Worm (Caenorhabditis elegans) whole organism, early embryonic: ENCODE measurements around the gene srxa-15.

Source experiments
- B0310.2 ChIP-seq: sonication (generic microtip); optimal IDR thresholded peaks from 2 replicates; lab custom pipeline; 2016; ENCODE audit warnings: mild to moderate bottlenecking, missing genetic modification characterization, missing compliant biosample characterization
- F13C5.2 ChIP-seq: sonication (generic microtip); optimal IDR thresholded peaks from 2 replicates; lab custom pipeline; 2017; ENCODE audit warnings: mild to moderate bottlenecking, missing genetic modification characterization, inconsistent platforms, missing compliant biosample characterization
- aly-1 ChIP-seq: sonication (generic microtip); optimal IDR thresholded peaks from 2 replicates; lab custom pipeline; 2016; ENCODE audit warnings: missing genetic modification characterization, missing compliant biosample characterization
- ama-1 ChIP-seq: fragments of 150-350 bp; optimal IDR thresholded peaks from 2 replicates; lab custom pipeline; 2014
- ceh-13 ChIP-seq: fragments of 200-800 bp; sonication (Bioruptor generic); optimal IDR thresholded peaks from 2 replicates; lab custom pipeline; 2018; ENCODE audit warnings: mild to moderate bottlenecking, missing genetic modification characterization, missing compliant biosample characterization
- ceh-36 ChIP-seq: sonication (generic microtip); optimal IDR thresholded peaks from 2 replicates; lab custom pipeline; 2016; ENCODE audit warnings: missing genetic modification characterization, inconsistent platforms, missing compliant biosample characterization
- ets-7 ChIP-seq: sonication (generic microtip); optimal IDR thresholded peaks from 2 replicates; lab custom pipeline; 2016; ENCODE audit warnings: missing genotype, missing genetic modification characterization, missing compliant biosample characterization
- flt-1 ChIP-seq: fragments of 200-800 bp; sonication (Bioruptor generic); IDR thresholded peaks from 2 replicates; pipeline ENCODE4 v1.3.6; 2022; ENCODE audit warnings: missing genetic modification characterization, missing compliant biosample characterization
- hmbx-1 ChIP-seq: sonication (generic microtip); optimal IDR thresholded peaks from 2 replicates; lab custom pipeline; 2016; ENCODE audit warnings: mild to moderate bottlenecking, missing genetic modification characterization, missing compliant biosample characterization
- hmg-4 ChIP-seq: fragments of 200-800 bp; sonication (Bioruptor generic); optimal IDR thresholded peaks from 2 replicates; lab custom pipeline; 2018; ENCODE audit warnings: mild to moderate bottlenecking, missing genetic modification characterization, missing compliant biosample characterization
- hnd-1 ChIP-seq: sonication (generic microtip); optimal IDR thresholded peaks from 2 replicates; lab custom pipeline; 2016; ENCODE audit warnings: missing genetic modification characterization, missing compliant biosample characterization
- pes-1 ChIP-seq: fragments of 200-800 bp; sonication (Bioruptor generic); IDR thresholded peaks from 2 replicates; pipeline ENCODE4 v1.3.6; 2022; ENCODE audit warnings: missing genetic modification reagents, missing genetic modification characterization, missing compliant biosample characterization
- scrt-1 ChIP-seq: fragments of 200-800 bp; sonication (Bioruptor generic); IDR thresholded peaks from 2 replicates; pipeline ENCODE4 v1.3.6; 2022; ENCODE audit warnings: missing genetic modification characterization, missing compliant biosample characterization
- sea-1 ChIP-seq: fragments of 200-800 bp; sonication (Bioruptor generic); conservative IDR thresholded peaks from 2 replicates; pipeline ENCODE4 v1.3.6; 2022; ENCODE audit warnings: missing genetic modification characterization, missing compliant biosample characterization
- tbx-11 ChIP-seq: fragments of 200-800 bp; sonication (Bioruptor generic); IDR thresholded peaks from 2 replicates; pipeline ENCODE4 v1.3.6; 2022; ENCODE audit warnings: missing genetic modification characterization, missing compliant biosample characterization
- tbx-37 ChIP-seq: fragments of 200-800 bp; sonication (Bioruptor generic); conservative IDR thresholded peaks from 2 replicates; pipeline ENCODE4 v1.3.6; 2022; ENCODE audit warnings: missing genetic modification reagents, missing genetic modification characterization, missing compliant biosample characterization
- tra-4 ChIP-seq: sonication (generic microtip); optimal IDR thresholded peaks from 2 replicates; lab custom pipeline; 2017; ENCODE audit warnings: missing genetic modification characterization, missing compliant biosample characterization

srxa-15 gene

ce11 chrV:20662474-20662873 is 20.5 kb downstream of the srxa-15 start:
- TF ChIP-seq flt-1 (GFP tag; lab: Robert Waterston, UW) (no peak), hmg-4 (GFP tag; lab: Kevin White, UChicago) (no peak), ceh-36 (tag; lab: Kevin White, UChicago) (no peak), tbx-11 (GFP tag; lab: Robert Waterston, UW) (no peak), tbx-37 (GFP tag; lab: Robert Waterston, UW) (no peak), F13C5.2 (no peak), tra-4 (tag; lab: Kevin White, UChicago) (no peak), ets-7 (no peak), scrt-1 (GFP tag; lab: Robert Waterston, UW) (no peak), aly-1 (no peak), ama-1 (no peak), sea-1 (no peak), B0310.2 (tag; lab: Kevin White, UChicago) (no peak), hmbx-1 (tag; lab: Kevin White, UChicago) (no peak), ceh-13 (GFP tag; lab: Kevin White, UChicago) (no peak)

- TF ChIP-seq ets-7 (no peak), tbx-11 (GFP tag; lab: Robert Waterston, UW) (no peak), aly-1 (no peak), scrt-1 (GFP tag; lab: Robert Waterston, UW) (no peak), F13C5.2 (no peak), ceh-36 (tag; lab: Kevin White, UChicago) (no peak), hmbx-1 (tag; lab: Kevin White, UChicago) (no peak), flt-1 (GFP tag; lab: Robert Waterston, UW) (no peak), hnd-1 (tag; lab: Kevin White, UChicago) (no peak)
These were observed 21.7 kb downstream of the srxa-15 start for ce11 chrV:20663736-20664135.

- TF ChIP-seq flt-1 (GFP tag; lab: Robert Waterston, UW) = no peak
These were observed 22.9 kb downstream of the srxa-15 start for ce11 chrV:20664930-20665329.

ce11 chrV:20666905-20667304 is 24.9 kb downstream of the srxa-15 start, which contains the start of gene mlt-11:
Gene mlt-11, plus strand, starts transcription at chrV:20667205.
- TF ChIP-seq aly-1 (no peak), F13C5.2 (no peak), B0310.2 (tag; lab: Kevin White, UChicago) (no peak), hmbx-1 (tag; lab: Kevin White, UChicago) (no peak), ets-7 (no peak), pes-1 (GFP tag; lab: Robert Waterston, UW) (no peak), ceh-13 (GFP tag; lab: Kevin White, UChicago) (no peak), tra-4 (tag; lab: Kevin White, UChicago) (no peak), ceh-36 (tag; lab: Kevin White, UChicago) (no peak), tbx-11 (GFP tag; lab: Robert Waterston, UW) (no peak), tbx-37 (GFP tag; lab: Robert Waterston, UW) (no peak), sea-1 (no peak), flt-1 (GFP tag; lab: Robert Waterston, UW) (no peak), hmg-4 (GFP tag; lab: Kevin White, UChicago) (no peak), ama-1 (no peak), hnd-1 (tag; lab: Kevin White, UChicago) (no peak), scrt-1 (GFP tag; lab: Robert Waterston, UW) (no peak)

ce11 chrV:20670625-20671024 is 28.6 kb downstream of the srxa-15 start:
- TF ChIP-seq flt-1 (GFP tag; lab: Robert Waterston, UW) = no peak
- no peak for TF ChIP-seq hmbx-1 (tag; lab: Kevin White, UChicago)

- TF ChIP-seq flt-1 (GFP tag; lab: Robert Waterston, UW) (no peak), B0310.2 (tag; lab: Kevin White, UChicago) (no peak), tbx-11 (GFP tag; lab: Robert Waterston, UW) (no peak), scrt-1 (GFP tag; lab: Robert Waterston, UW) (no peak), tbx-37 (GFP tag; lab: Robert Waterston, UW) (no peak), aly-1 (no peak), hmbx-1 (tag; lab: Kevin White, UChicago) (no peak), sea-1 (no peak), tra-4 (tag; lab: Kevin White, UChicago) (no peak), hnd-1 (tag; lab: Kevin White, UChicago) (no peak), ceh-13 (GFP tag; lab: Kevin White, UChicago) (no peak), hmg-4 (GFP tag; lab: Kevin White, UChicago) (no peak), pes-1 (GFP tag; lab: Robert Waterston, UW) (no peak)
These were observed 38.2 kb downstream of the srxa-15 start for ce11 chrV:20680189-20680588.

ce11 chrV:20681120-20681519 is 39.1 kb downstream of the srxa-15 start, which contains the start of gene srsx-35:
Gene srsx-35, plus strand, starts transcription at chrV:20681420.
- no peak for TF ChIP-seq ama-1
- no peak for TF ChIP-seq tbx-37 (GFP tag; lab: Robert Waterston, UW)
- TF ChIP-seq tra-4 (tag; lab: Kevin White, UChicago) = no peak
- TF ChIP-seq pes-1 (GFP tag; lab: Robert Waterston, UW) = no peak
- no peak for TF ChIP-seq hmg-4 (GFP tag; lab: Kevin White, UChicago)
- TF ChIP-seq B0310.2 (tag; lab: Kevin White, UChicago) = no peak
- no peak for TF ChIP-seq aly-1
- TF ChIP-seq flt-1 (GFP tag; lab: Robert Waterston, UW) = no peak
- TF ChIP-seq tbx-11 (GFP tag; lab: Robert Waterston, UW) = no peak
- TF ChIP-seq hnd-1 (tag; lab: Kevin White, UChicago) = no peak
- TF ChIP-seq sea-1 = no peak
- no peak for TF ChIP-seq scrt-1 (GFP tag; lab: Robert Waterston, UW)
- no peak for TF ChIP-seq F13C5.2
- TF ChIP-seq ceh-13 (GFP tag; lab: Kevin White, UChicago) = no peak

- TF ChIP-seq flt-1 (GFP tag; lab: Robert Waterston, UW) = no peak
- TF ChIP-seq pes-1 (GFP tag; lab: Robert Waterston, UW) = 0 out of 2 replicates have a peak, but pooled peaks have one; percentile 20
These were observed 39.8 kb downstream of the srxa-15 start for ce11 chrV:20681824-20682223.
